Fruit fly (Drosophila melanogaster) whole organism, embryonic: ENCODE results near the gene CG34384.

Experiments
- Adf1 ChIP-seq: fragments of 200-800 bp; sonication (Bioruptor generic); IDR thresholded peaks from 2 replicates; pipeline ENCODE4 v1.3.6; 2022; ENCODE audit warnings: missing biosample characterization, missing genetic modification characterization
- Atf3 ChIP-seq: fragments of 200-800 bp; sonication (Bioruptor generic); optimal IDR thresholded peaks from 3 replicates; lab custom pipeline; 2016; ENCODE audit warnings: missing biosample characterization, missing genetic modification characterization
- Atf6 ChIP-seq: fragments of 200-800 bp; sonication (Bioruptor generic); IDR thresholded peaks from 2 replicates; pipeline ENCODE4 v1.3.6; 2022; ENCODE audit warnings: missing biosample characterization, missing genetic modification characterization
- B-H2 ChIP-seq: fragments of 200-800 bp; sonication (Bioruptor generic); optimal IDR thresholded peaks from 2 replicates; lab custom pipeline; 2018; ENCODE audit warnings: missing biosample characterization, mild to moderate bottlenecking, missing genetic modification characterization
- Blimp-1 ChIP-seq: fragments of 200-800 bp; sonication (Bioruptor generic); optimal IDR thresholded peaks from 3 replicates; lab custom pipeline; 2018; ENCODE audit warnings: missing biosample characterization, missing genetic modification characterization, mild to moderate bottlenecking, moderate library complexity, missing genetic modification reagents
- Bteb2 ChIP-seq: fragments of 200-800 bp; sonication (Bioruptor generic); optimal IDR thresholded peaks from 2 replicates; lab custom pipeline; 2016; ENCODE audit warnings: missing biosample characterization, missing genetic modification characterization
- CG10431 ChIP-seq: fragments of 200-800 bp; sonication (Bioruptor generic); optimal IDR thresholded peaks from 3 replicates; lab custom pipeline; 2018; ENCODE audit warnings: missing biosample characterization, mild to moderate bottlenecking, missing genetic modification characterization
- CG11085 ChIP-seq: fragments of 200-800 bp; sonication (Bioruptor generic); IDR thresholded peaks from 2 replicates; pipeline ENCODE4 v1.3.6; 2022; ENCODE audit warnings: missing biosample characterization, missing genetic modification characterization
- CG11456 ChIP-seq: fragments of 200-800 bp; sonication (Bioruptor generic); IDR thresholded peaks from 3 replicates; pipeline ENCODE4 v1.3.6; 2022; ENCODE audit warnings: missing biosample characterization, missing genetic modification characterization
- CG12155 ChIP-seq: fragments of 200-800 bp; sonication (Bioruptor generic); optimal IDR thresholded peaks from 3 replicates; lab custom pipeline; 2016; ENCODE audit warnings: missing biosample characterization, missing genetic modification characterization
- CG14441 ChIP-seq: fragments of 200-800 bp; sonication (Bioruptor generic); IDR thresholded peaks from 2 replicates; pipeline ENCODE4 v1.3.6; 2022; ENCODE audit warnings: missing biosample characterization, missing genetic modification characterization
- CG14667 ChIP-seq: fragments of 200-800 bp; sonication (Bioruptor generic); IDR thresholded peaks from 2 replicates; pipeline ENCODE4 v1.3.6; 2022; ENCODE audit warnings: missing biosample characterization, missing genetic modification characterization
- CG17802 ChIP-seq: fragments of 200-800 bp; sonication (Bioruptor generic); optimal IDR thresholded peaks from 2 replicates; lab custom pipeline; 2018; ENCODE audit warnings: missing biosample characterization, mild to moderate bottlenecking, missing genetic modification characterization, moderate library complexity
- CG18599 ChIP-seq: fragments of 200-800 bp; sonication (Bioruptor generic); optimal IDR thresholded peaks from 3 replicates; lab custom pipeline; 2017; ENCODE audit warnings: missing biosample characterization, missing genetic modification characterization, mild to moderate bottlenecking, moderate library complexity, missing genetic modification reagents
- CG34422 ChIP-seq: fragments of 200-800 bp; sonication (Bioruptor generic); IDR thresholded peaks from 3 replicates; pipeline ENCODE4 v1.3.6; 2022; ENCODE audit warnings: missing biosample characterization, missing genetic modification characterization
- CG3726 ChIP-seq: fragments of 200-800 bp; sonication (Bioruptor generic); IDR thresholded peaks from 3 replicates; pipeline ENCODE4, ENCODE4 v1.3.6; 2022; ENCODE audit warnings: missing biosample characterization, missing genetic modification characterization
- CG43689 ChIP-seq: fragments of 200-800 bp; sonication (Bioruptor generic); IDR thresholded peaks from 2 replicates; pipeline ENCODE4 v1.3.6; 2022; ENCODE audit warnings: missing biosample characterization, missing genetic modification characterization
- CG5180 ChIP-seq: fragments of 200-800 bp; sonication (Bioruptor generic); optimal IDR thresholded peaks from 3 replicates; lab custom pipeline; 2017; ENCODE audit warnings: missing biosample characterization, missing genetic modification characterization, mild to moderate bottlenecking, moderate library complexity, missing genetic modification reagents
- CG6254 ChIP-seq: fragments of 200-800 bp; sonication (Bioruptor generic); optimal IDR thresholded peaks from 3 replicates; lab custom pipeline; 2017; ENCODE audit warnings: mild to moderate bottlenecking, missing biosample characterization, missing genetic modification reagents, missing genetic modification characterization
- CG8281 ChIP-seq: fragments of 200-800 bp; sonication (Bioruptor generic); optimal IDR thresholded peaks from 2 replicates; lab custom pipeline; 2018; ENCODE audit warnings: missing biosample characterization, mild to moderate bottlenecking, missing genetic modification characterization, moderate library complexity
- CG8290 ChIP-seq, 3 experiments: fragments of 200-800 bp; sonication (Bioruptor generic); optimal IDR thresholded peaks; 2 replicates each; lab custom pipeline; 2016 to 2019; ENCODE audit warnings: missing biosample characterization in 3 of 3, missing genetic modification characterization in 3 of 3, mild to moderate bottlenecking in 2 of 3, moderate library complexity in 1 of 3
- D19A ChIP-seq: fragments of 200-800 bp; optimal IDR thresholded peaks from 3 replicates; lab custom pipeline; 2019; ENCODE audit warnings: missing biosample characterization, mild to moderate bottlenecking, missing genetic modification characterization, moderate library complexity
- Deaf1 ChIP-seq: fragments of 200-800 bp; optimal IDR thresholded peaks from 3 replicates; lab custom pipeline; 2019; ENCODE audit warnings: missing biosample characterization, mild to moderate bottlenecking, missing genetic modification characterization, moderate library complexity
- Ets65A ChIP-seq: fragments of 200-800 bp; sonication (Bioruptor generic); peaks from one replicate; lab custom pipeline; 2016; ENCODE audit warnings: missing biosample characterization, missing genetic modification characterization
- GATAe ChIP-seq: fragments of 200-800 bp; sonication (Bioruptor generic); conservative IDR thresholded peaks from 2 replicates; pipeline ENCODE4 v1.3.6; 2022; ENCODE audit warnings: missing biosample characterization, missing genetic modification characterization
- Hand ChIP-seq: fragments of 200-800 bp; sonication (Bioruptor generic); optimal IDR thresholded peaks from 2 replicates; lab custom pipeline; 2017; ENCODE audit warnings: mild to moderate bottlenecking, missing biosample characterization, missing genetic modification reagents, missing genetic modification characterization
- Jarid2 ChIP-seq: fragments of 200-800 bp; sonication (Bioruptor generic); optimal IDR thresholded peaks from 3 replicates; lab custom pipeline; 2017; ENCODE audit warnings: mild to moderate bottlenecking, missing biosample characterization, missing genetic modification reagents, missing genetic modification characterization
- MESR4 ChIP-seq: fragments of 200-800 bp; sonication (Bioruptor generic); optimal IDR thresholded peaks from 2 replicates; lab custom pipeline; 2018; ENCODE audit warnings: missing biosample characterization, mild to moderate bottlenecking, missing genetic modification characterization, moderate library complexity
- Mad ChIP-seq: fragments of 200-800 bp; sonication (Bioruptor generic); optimal IDR thresholded peaks from 2 replicates; lab custom pipeline; 2016; ENCODE audit warnings: missing biosample characterization, missing genetic modification characterization
- Max ChIP-seq: fragments of 200-800 bp; sonication (Bioruptor generic); optimal IDR thresholded peaks from 2 replicates; lab custom pipeline; 2016; ENCODE audit warnings: missing biosample characterization, mild to moderate bottlenecking, missing genetic modification characterization
- NC2α ChIP-seq: fragments of 200-800 bp; sonication (Bioruptor generic); optimal IDR thresholded peaks from 2 replicates; lab custom pipeline; 2016; ENCODE audit warnings: missing biosample characterization, missing genetic modification characterization
- NFAT ChIP-seq: fragments of 200-800 bp; sonication (Bioruptor generic); IDR thresholded peaks from 2 replicates; pipeline ENCODE4 v1.3.6; 2022; ENCODE audit warnings: missing biosample characterization, missing genetic modification characterization
- Nf-YB ChIP-seq: fragments of 200-800 bp; sonication (Bioruptor generic); optimal IDR thresholded peaks from 3 replicates; lab custom pipeline; 2019; ENCODE audit warnings: missing biosample characterization, mild to moderate bottlenecking, missing genetic modification characterization, moderate library complexity
- Sox100B ChIP-seq: fragments of 200-800 bp; sonication (Bioruptor generic); optimal IDR thresholded peaks from 3 replicates; lab custom pipeline; 2018; ENCODE audit warnings: missing biosample characterization, mild to moderate bottlenecking, missing genetic modification characterization
- Spps ChIP-seq: fragments of 200-800 bp; sonication (Bioruptor generic); optimal IDR thresholded peaks from 2 replicates; lab custom pipeline; 2018; ENCODE audit warnings: missing biosample characterization, mild to moderate bottlenecking, missing genetic modification characterization
- Trl ChIP-seq, 3 experiments: fragments of >200 bp in 2 of 3; fragments of 200-800 bp in 1 of 3; sonication (Bioruptor generic) in 1 of 3; optimal IDR thresholded peaks; 2 replicates in 1 of 3; 3 replicates in 2 of 3; lab custom pipeline; 2016 to 2017; ENCODE audit warnings: missing biosample characterization in 1 of 3, missing genetic modification characterization in 1 of 3
- ab ChIP-seq: fragments of 200-800 bp; sonication (Bioruptor generic); optimal IDR thresholded peaks from 2 replicates; lab custom pipeline; 2016; ENCODE audit warnings: missing biosample characterization, missing genetic modification characterization
- bsh ChIP-seq, 2 experiments: fragments of 200-800 bp; sonication (Bioruptor generic); optimal IDR thresholded peaks; 2 replicates each; lab custom pipeline; 2017 to 2018; ENCODE audit warnings: mild to moderate bottlenecking in 2 of 2, missing biosample characterization in 2 of 2, missing genetic modification characterization in 2 of 2, moderate library complexity in 1 of 2
- chinmo ChIP-seq: fragments of 200-800 bp; sonication (Bioruptor generic); IDR thresholded peaks from 4 replicates; pipeline ENCODE4 v1.3.6; 2022; ENCODE audit warnings: missing biosample characterization, missing genetic modification characterization; ENCODE audit not compliant: partially characterized antibody
- eve ChIP-seq, 2 experiments: fragments of >200 bp; optimal IDR thresholded peaks; 2 replicates each; lab custom pipeline; 2017; ENCODE audit warnings: missing biosample characterization in 2 of 2, missing genetic modification characterization in 2 of 2
- fd102C ChIP-seq: fragments of 200-800 bp; sonication (Bioruptor generic); optimal IDR thresholded peaks from 2 replicates; lab custom pipeline; 2018; ENCODE audit warnings: missing biosample characterization, mild to moderate bottlenecking, missing genetic modification characterization, moderate library complexity
- hbn ChIP-seq: fragments of 200-800 bp; sonication (Bioruptor generic); IDR thresholded peaks from 2 replicates; pipeline ENCODE4 v1.3.6; 2022; ENCODE audit warnings: missing biosample characterization, missing genetic modification characterization; ENCODE audit not compliant: partially characterized antibody
- nom ChIP-seq: fragments of 200-800 bp; sonication (Bioruptor generic); optimal IDR thresholded peaks from 2 replicates; lab custom pipeline; 2017; ENCODE audit warnings: missing biosample characterization, missing genetic modification characterization, mild to moderate bottlenecking, moderate library complexity, missing genetic modification reagents
- onecut ChIP-seq: fragments of 200-800 bp; sonication (Bioruptor generic); IDR thresholded peaks from 2 replicates; pipeline ENCODE4 v1.3.6; 2022; ENCODE audit warnings: missing biosample characterization, missing genetic modification characterization
- p53 ChIP-seq: fragments of 200-800 bp; sonication (Bioruptor generic); optimal IDR thresholded peaks from 2 replicates; lab custom pipeline; 2016; ENCODE audit warnings: missing biosample characterization, missing genetic modification characterization
- pita ChIP-seq: fragments of 200-800 bp; sonication (Bioruptor generic); optimal IDR thresholded peaks from 2 replicates; lab custom pipeline; 2017; ENCODE audit warnings: missing biosample characterization, mild to moderate bottlenecking, missing genetic modification characterization
- sd ChIP-seq: fragments of 200-800 bp; sonication (Bioruptor generic); optimal IDR thresholded peaks from 3 replicates; lab custom pipeline; 2018; ENCODE audit warnings: missing biosample characterization, mild to moderate bottlenecking, missing genetic modification characterization, moderate library complexity
- z ChIP-seq: fragments of 200-800 bp; sonication (Bioruptor generic); IDR thresholded peaks from 3 replicates; pipeline ENCODE4 v1.3.6; 2022; ENCODE audit warnings: missing biosample characterization, missing genetic modification characterization

The CG34384 gene

DNA sequence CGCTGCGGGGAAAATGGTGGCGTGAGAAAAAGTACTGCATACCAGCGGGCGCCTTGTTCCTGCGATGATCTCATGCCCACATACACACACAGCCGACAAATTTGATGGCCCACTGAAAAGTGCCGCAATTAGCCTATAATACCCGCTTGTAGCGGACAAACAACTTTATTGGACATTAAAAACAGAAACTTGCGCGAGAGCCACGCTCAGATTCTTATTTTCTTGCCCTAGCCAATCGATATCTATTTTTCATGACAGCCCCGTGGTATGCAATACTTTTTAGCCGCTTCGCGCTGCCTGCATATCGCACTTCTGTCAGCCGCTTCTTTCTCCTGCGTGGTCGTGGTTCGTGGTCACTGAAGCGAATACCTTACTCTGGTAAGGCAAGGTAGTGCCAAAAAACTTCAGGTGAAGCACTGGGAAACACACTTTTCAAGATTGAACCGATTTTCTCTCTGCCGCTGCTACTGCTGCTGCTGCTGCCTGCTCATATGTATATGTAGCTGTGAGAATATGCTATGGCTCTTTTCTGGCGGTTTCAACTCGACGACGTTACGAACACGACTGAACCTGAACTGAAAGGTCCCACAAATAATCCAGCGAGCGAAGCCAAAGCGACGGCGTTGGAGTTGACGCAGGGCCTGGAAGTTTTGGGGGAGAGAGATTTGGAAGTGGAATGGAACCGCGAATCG lies 72.2 kb downstream of the CG34384 start, which contains the start of gene CG17816:
CG17816 (minus strand) TSS at position 567 of the 692 bp plus-strand sequence.
- no peak for TF ChIP-seq CG14441 (GFP tag; lab: Robert Waterston, UW)
- no peak for TF ChIP-seq NFAT (GFP tag; lab: Robert Waterston, UW)
- peak in 1 of 2 experiments; percentile 11 for TF ChIP-seq Trl (optimal IDR thresholded peaks at IDR 0.05; lab: Kevin White, UChicago)
- TF ChIP-seq Trl (GFP tag; optimal IDR thresholded peaks at IDR 0.05; lab: Kevin White, UChicago): no peak
- no peak for TF ChIP-seq Atf3 (GFP tag; lab: Kevin White, UChicago)
- TF ChIP-seq ab: no peak
- TF ChIP-seq CG18599 (GFP tag; lab: Kevin White, UChicago): no peak
- no peak for TF ChIP-seq Atf6 (GFP tag; lab: Robert Waterston, UW)
- no peak for TF ChIP-seq chinmo
- TF ChIP-seq Mad (GFP tag; lab: Kevin White, UChicago): no peak
- peak; percentile 71; the same call in 1 of the 2 replicates for TF ChIP-seq onecut
- peak; percentile 84 for TF ChIP-seq Adf1
- no peak for TF ChIP-seq Bteb2 (GFP tag; lab: Kevin White, UChicago)
- TF ChIP-seq CG17802: no peak
- TF ChIP-seq CG43689: no peak
- TF ChIP-seq eve (GFP tag; optimal IDR thresholded peaks at IDR 0.05; lab: Kevin White, UChicago): no peak
- no peak for TF ChIP-seq B-H2 (GFP tag; lab: Kevin White, UChicago)
- TF ChIP-seq Max (GFP tag; lab: Kevin White, UChicago): no peak
- TF ChIP-seq z (GFP tag; lab: Robert Waterston, UW): no peak
- no peak for TF ChIP-seq CG6254 (GFP tag; lab: Kevin White, UChicago)
- no peak for TF ChIP-seq Spps (tag; lab: Kevin White, UChicago)
- no peak for TF ChIP-seq Sox100B (GFP tag; lab: Kevin White, UChicago)
- no peak for TF ChIP-seq sd (tag; lab: Kevin White, UChicago)
- 0 out of 3 replicates have a peak, but pooled peaks have one; percentile 12 for TF ChIP-seq CG34422 (GFP tag; lab: Robert Waterston, UW)
- peak; percentile 29 for TF ChIP-seq Nf-YB (GFP tag; lab: Kevin White, UChicago)
- TF ChIP-seq CG11085 (GFP tag; lab: Robert Waterston, UW): no peak
- TF ChIP-seq fd102C (GFP tag; lab: Kevin White, UChicago): no peak
- TF ChIP-seq Jarid2 (GFP tag; lab: Kevin White, UChicago): peak; percentile 78
- TF ChIP-seq Ets65A (GFP tag; lab: Kevin White, UChicago): peak; percentile 71
- no peak for TF ChIP-seq Blimp-1 (GFP tag; lab: Kevin White, UChicago)
- peak; percentile 19 for TF ChIP-seq MESR4 (GFP tag; lab: Kevin White, UChicago)
- peak; percentile 85 for TF ChIP-seq p53 (GFP tag; lab: Kevin White, UChicago)
- TF ChIP-seq pita (GFP tag; lab: Kevin White, UChicago): no peak
- TF ChIP-seq nom: peak; percentile 43
- peak; percentile 20 for TF ChIP-seq CG5180
- peak; percentile 80 for TF ChIP-seq Deaf1 (tag; lab: Kevin White, UChicago)
- no peak for TF ChIP-seq CG12155 (GFP tag; lab: Kevin White, UChicago)
- TF ChIP-seq CG14667 (GFP tag; lab: Robert Waterston, UW): no peak
- no peak for TF ChIP-seq hbn
- TF ChIP-seq CG8290 (GFP tag; optimal IDR thresholded peaks at IDR 0.05; lab: Kevin White, UChicago): no peak
- TF ChIP-seq CG8290 (tag; optimal IDR thresholded peaks at IDR 0.05; lab: Kevin White, UChicago): peak in 1 of 2 experiments; percentile 33
- TF ChIP-seq Hand (GFP tag; lab: Kevin White, UChicago): no peak
- TF ChIP-seq D19A: no peak
- TF ChIP-seq GATAe (GFP tag; lab: Robert Waterston, UW): no peak
- TF ChIP-seq CG8281: no peak
- TF ChIP-seq bsh (GFP tag; optimal IDR thresholded peaks at IDR 0.05; lab: Kevin White, UChicago): peak in 1 of 2 experiments; percentile 20
- no peak for TF ChIP-seq NC2α (GFP tag; lab: Kevin White, UChicago)
- TF ChIP-seq CG10431 (GFP tag; lab: Kevin White, UChicago): peak; percentile 96
- TF ChIP-seq CG3726 (GFP tag; lab: Robert Waterston, UW): no peak
- TF ChIP-seq CG11456 (GFP tag; lab: Robert Waterston, UW): no peak
